Worm (Caenorhabditis elegans): ENCODE data around the gene T07D4.2.

T07D4.2 gene

DNA sequence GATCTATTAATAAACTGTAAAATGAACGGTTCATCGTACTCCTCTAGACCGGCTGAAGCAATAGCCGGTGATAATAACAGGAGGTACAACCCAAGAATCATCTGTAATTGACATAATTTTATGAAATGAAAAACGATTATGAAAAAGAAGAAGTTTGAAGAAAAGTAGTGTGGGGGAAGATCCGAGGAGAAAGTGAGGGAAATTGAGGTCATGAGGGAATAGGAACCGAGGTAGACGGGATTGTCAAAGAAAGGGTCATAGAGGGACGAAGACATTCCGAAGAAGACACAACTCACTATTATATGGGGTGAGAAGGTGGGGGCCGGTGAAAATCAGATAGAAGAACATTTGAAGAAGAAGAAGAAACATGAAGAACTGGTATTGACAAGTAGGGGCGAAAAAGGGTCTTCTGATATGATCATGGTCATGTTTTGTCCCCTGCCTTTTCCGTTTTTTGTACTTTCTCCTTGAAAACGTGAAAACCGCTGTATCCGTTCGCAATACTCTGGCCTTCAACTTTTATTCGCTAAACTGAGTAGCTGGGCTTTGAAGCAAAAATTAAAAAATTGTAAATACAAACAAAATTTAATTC is 21.6 kb downstream of the T07D4.2 start, which contains the start of gene oac-46:
Gene oac-46 (minus strand): TSS at position 101 of the 592 bp plus-strand sequence.
- TF ChIP-seq sma-3 (GFP tag; optimal IDR thresholded peaks at IDR 0.05) (peak; percentile 48), nhr-23 (tag; optimal IDR thresholded peaks at IDR 0.05) (no peak), nhr-21 (tag; optimal IDR thresholded peaks at IDR 0.05) (peak; percentile 8), sma-9 (GFP tag; optimal IDR thresholded peaks at IDR 0.05) (peak; percentile 22), sma-9 (tag; optimal IDR thresholded peaks at IDR 0.05) (no peak), unc-55 (GFP tag; optimal IDR thresholded peaks at IDR 0.05) (no peak), blmp-1 (tag; optimal IDR thresholded peaks at IDR 0.05; ENCODE audit: insufficient read depth) (peak; percentile 86), nhr-25 (tag; optimal IDR thresholded peaks at IDR 0.05) (peak; percentile 66), egl-27 (tag; optimal IDR thresholded peaks at IDR 0.05) (peak; percentile 9)

DNA sequence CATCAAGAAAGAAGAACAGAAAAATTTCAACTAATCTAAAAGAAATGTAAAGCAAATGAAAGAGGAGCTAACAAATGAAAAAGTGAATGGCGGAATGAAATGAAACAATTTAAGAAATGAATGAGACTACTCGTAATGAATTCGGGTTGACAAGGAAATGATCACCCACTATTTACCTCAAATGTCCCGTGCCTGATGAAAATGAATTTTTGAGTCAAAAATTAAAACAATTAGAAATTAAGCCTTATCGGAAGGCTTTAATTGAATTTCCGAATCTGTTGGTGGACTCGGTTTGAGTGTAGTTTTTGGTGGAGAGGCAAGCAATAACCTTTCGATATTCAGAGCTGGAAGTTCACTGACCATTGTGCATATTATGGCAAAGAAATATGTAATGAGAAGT is 24.8 kb downstream of the T07D4.2 start:
- TF ChIP-seq blmp-1 (tag; optimal IDR thresholded peaks at IDR 0.05; ENCODE audit: insufficient read depth) (no peak), nhr-12 (tag; optimal IDR thresholded peaks at IDR 0.05) (no peak), ztf-11 (tag; optimal IDR thresholded peaks at IDR 0.05) (no peak), sma-3 (GFP tag; optimal IDR thresholded peaks at IDR 0.05) (no peak), nhr-11 (tag; optimal IDR thresholded peaks at IDR 0.05) (no peak), gmeb-1 (tag; optimal IDR thresholded peaks at IDR 0.05) (no peak), elt-1 (tag; optimal IDR thresholded peaks at IDR 0.05) (no peak), ceh-16 (tag; optimal IDR thresholded peaks at IDR 0.05) (no peak), ZK546.5 (tag; optimal IDR thresholded peaks at IDR 0.05) (no peak), fos-1 (tag; optimal IDR thresholded peaks at IDR 0.05) (no peak), nhr-129 (tag; optimal IDR thresholded peaks at IDR 0.05) (no peak), nhr-21 (tag; optimal IDR thresholded peaks at IDR 0.05) (no peak), nhr-25 (tag; optimal IDR thresholded peaks at IDR 0.05) (no peak), egl-27 (tag; optimal IDR thresholded peaks at IDR 0.05) (no peak), unc-39 (tag; optimal IDR thresholded peaks at IDR 0.05) (no peak), sma-9 (GFP tag; optimal IDR thresholded peaks at IDR 0.05) (no peak), sma-9 (tag; optimal IDR thresholded peaks at IDR 0.05) (no peak), unc-55 (GFP tag; optimal IDR thresholded peaks at IDR 0.05) (no peak)

DNA sequence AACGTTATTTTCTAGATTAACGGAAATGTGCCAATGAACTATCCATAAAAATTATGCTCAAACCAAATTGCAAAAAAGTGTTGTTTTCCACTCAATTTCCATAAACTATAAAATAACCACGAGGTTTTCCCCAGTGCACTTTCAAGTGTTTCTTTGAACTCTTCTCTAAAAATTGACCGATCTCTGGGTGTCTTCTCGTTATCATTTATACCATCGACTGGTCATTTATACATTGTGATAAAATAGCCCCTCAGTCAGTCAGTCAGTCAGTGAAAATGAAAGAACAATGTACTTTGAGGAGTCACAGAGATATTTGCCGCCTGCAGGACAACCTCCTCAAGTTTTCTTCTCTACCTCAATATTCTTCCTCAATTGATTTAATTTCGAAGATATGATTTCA is 27.8 kb downstream of the T07D4.2 start:
- TF ChIP-seq crh-2 (tag; optimal IDR thresholded peaks at IDR 0.05) (peak; percentile 25), ztf-1 (GFP tag; conservative IDR thresholded peaks at IDR 0.05) (no peak), sma-9 (GFP tag; optimal IDR thresholded peaks at IDR 0.05) (peak; percentile 50), sma-9 (tag; optimal IDR thresholded peaks at IDR 0.05) (no peak), ceh-16 (tag; optimal IDR thresholded peaks at IDR 0.05) (no peak), ztf-11 (tag; optimal IDR thresholded peaks at IDR 0.05) (no peak), blmp-1 (tag; optimal IDR thresholded peaks at IDR 0.05; ENCODE audit: insufficient read depth) (peak; percentile 9), F13H6.1 (tag; optimal IDR thresholded peaks at IDR 0.05) (peak; percentile 13), fos-1 (tag; optimal IDR thresholded peaks at IDR 0.05) (peak; percentile 18)

DNA sequence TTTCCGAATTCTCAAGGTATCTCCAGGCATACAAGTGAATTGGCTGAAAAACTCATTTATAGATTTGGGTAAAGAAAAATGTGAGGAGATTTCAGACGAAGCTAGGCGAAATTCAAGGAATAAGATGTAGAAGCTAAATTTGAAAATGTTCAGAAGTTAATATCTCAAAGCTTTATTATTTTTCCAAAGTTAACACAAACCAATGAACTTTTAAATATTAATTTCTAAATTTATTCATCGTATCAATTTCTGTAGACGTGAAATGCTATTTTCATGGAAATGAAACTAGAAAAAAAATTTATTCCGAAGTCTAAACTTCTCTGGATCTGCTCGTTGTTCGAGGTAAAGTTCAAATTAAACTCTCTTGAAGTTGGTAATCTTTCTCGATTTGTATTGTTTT is 28.4 kb downstream of the T07D4.2 start, which contains the start of gene agxt-1:
Gene agxt-1 (plus strand): TSS at position 301 of the 400 bp plus-strand sequence.
- TF ChIP-seq elt-3 (tag; optimal IDR thresholded peaks at IDR 0.05) (no peak), aly-2 (tag; optimal IDR thresholded peaks at IDR 0.05) (no peak), nhr-10 (tag; optimal IDR thresholded peaks at IDR 0.05) (no peak), sem-4 (tag; optimal IDR thresholded peaks at IDR 0.05) (no peak), unc-39 (tag; optimal IDR thresholded peaks at IDR 0.05) (no peak), alr-1 (tag; optimal IDR thresholded peaks at IDR 0.05) (no peak), zag-1 (tag; optimal IDR thresholded peaks at IDR 0.05) (no peak), fos-1 (tag; optimal IDR thresholded peaks at IDR 0.05) (no peak), nhr-237 (tag; optimal IDR thresholded peaks at IDR 0.05) (no peak), nhr-6 (tag; optimal IDR thresholded peaks at IDR 0.05) (no peak), lsy-2 (tag; optimal IDR thresholded peaks at IDR 0.05) (no peak), peb-1 (tag; optimal IDR thresholded peaks at IDR 0.05) (no peak), nhr-12 (tag; optimal IDR thresholded peaks at IDR 0.05) (no peak), crh-2 (tag; optimal IDR thresholded peaks at IDR 0.05) (no peak)

DNA sequence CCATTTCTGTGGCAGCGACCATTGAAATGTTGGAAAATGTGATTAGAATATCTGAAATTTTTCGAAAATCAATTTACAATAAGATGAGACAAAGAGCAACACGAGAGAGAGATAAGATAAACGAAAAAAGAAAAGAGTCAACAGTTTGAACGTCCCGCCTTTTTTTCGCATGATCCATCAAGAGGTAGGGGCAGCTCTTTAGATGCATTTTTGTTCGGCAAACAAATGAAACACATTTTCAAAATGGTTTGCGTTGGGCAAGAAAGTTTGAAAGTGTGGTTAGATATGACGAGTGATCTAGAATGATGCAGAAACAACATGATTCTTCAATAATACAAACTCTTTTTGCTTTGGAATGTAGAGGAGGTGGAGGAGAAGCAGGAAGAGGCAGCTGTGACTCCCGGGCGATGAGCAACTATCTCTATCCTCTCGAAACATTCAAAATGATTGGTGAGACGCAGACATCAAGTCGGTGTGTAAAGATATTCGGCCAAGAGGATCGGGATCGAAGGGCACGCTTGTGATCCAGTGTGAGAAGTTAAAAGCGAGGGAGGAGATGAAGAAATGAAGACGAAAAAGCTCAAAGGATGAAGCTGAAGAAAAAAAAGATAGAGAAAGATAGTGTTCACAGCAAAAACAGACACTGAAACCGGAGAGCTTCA is 29.1 kb downstream of the T07D4.2 start, which contains the start of gene F46C5.6:
Gene F46C5.6 (minus strand): TSS at position 51 of the 662 bp plus-strand sequence.
- peak; percentile 28 for TF ChIP-seq C34F6.9 (tag; optimal IDR thresholded peaks at IDR 0.05)
- peak; percentile 84 for TF ChIP-seq F13H6.1 (tag; optimal IDR thresholded peaks at IDR 0.05)
- TF ChIP-seq elt-1 (tag; optimal IDR thresholded peaks at IDR 0.05): no peak
- TF ChIP-seq lsy-2 (tag; optimal IDR thresholded peaks at IDR 0.05): peak in 1 of 2 experiments; percentile 26
- TF ChIP-seq skn-1 (tag; optimal IDR thresholded peaks at IDR 0.05): no peak
- TF ChIP-seq nhr-6 (tag; optimal IDR thresholded peaks at IDR 0.05): no peak
- no peak for TF ChIP-seq peb-1 (tag; optimal IDR thresholded peaks at IDR 0.05)
- TF ChIP-seq sma-9 (GFP tag; optimal IDR thresholded peaks at IDR 0.05): peak; percentile 17
- TF ChIP-seq sma-9 (tag; optimal IDR thresholded peaks at IDR 0.05): no peak
- TF ChIP-seq ama-1 (optimal IDR thresholded peaks at IDR 0.05): no peak
- TF ChIP-seq nhr-129 (tag; optimal IDR thresholded peaks at IDR 0.05): peak; percentile 45
